Worm (Caenorhabditis elegans) whole organism, L2 larva: ENCODE data around the gene ubh-1.

Experiments used
- C34F6.9 ChIP-seq: fragments of 150-350 bp; optimal IDR thresholded peaks from 2 replicates; lab custom pipeline; 2014; ENCODE audit warnings: missing biosample characterization, missing genetic modification characterization
- F13H6.1 ChIP-seq: sonication (generic microtip); optimal IDR thresholded peaks from 2 replicates; lab custom pipeline; 2016; ENCODE audit warnings: missing genetic modification characterization, missing compliant biosample characterization
- R02D3.7 ChIP-seq: fragments of 150-350 bp; optimal IDR thresholded peaks from 2 replicates; lab custom pipeline; 2014; ENCODE audit warnings: missing biosample characterization, missing genetic modification characterization
- Y55F3AM.14 ChIP-seq: fragments of 200-800 bp; sonication (Bioruptor generic); optimal IDR thresholded peaks from 2 replicates; lab custom pipeline; 2018; ENCODE audit warnings: mild to moderate bottlenecking, missing genetic modification characterization, missing compliant biosample characterization
- ZK546.5 ChIP-seq: sonication (generic microtip); optimal IDR thresholded peaks from 2 replicates; lab custom pipeline; 2017; ENCODE audit warnings: missing biosample characterization, missing genetic modification characterization
- alr-1 ChIP-seq: fragments of 150-350 bp; optimal IDR thresholded peaks from 2 replicates; lab custom pipeline; 2014; ENCODE audit warnings: missing biosample characterization, missing genetic modification characterization
- aly-2 ChIP-seq: fragments of 150-350 bp; optimal IDR thresholded peaks from 2 replicates; lab custom pipeline; 2014; ENCODE audit warnings: missing biosample characterization, missing genetic modification characterization
- ama-1 ChIP-seq: fragments of 150-350 bp; optimal IDR thresholded peaks from 2 replicates; lab custom pipeline; 2018; ENCODE audit warnings: inconsistent platforms
- blmp-1 ChIP-seq: sonication (generic microtip); optimal IDR thresholded peaks from 2 replicates; lab custom pipeline; 2017; ENCODE audit warnings: missing genetic modification characterization, mild to moderate bottlenecking, missing compliant biosample characterization, antibody characterized with exemption, moderate library complexity; ENCODE audit not compliant: insufficient read depth
- ceh-16 ChIP-seq: fragments of 150-350 bp; optimal IDR thresholded peaks from 2 replicates; lab custom pipeline; 2014; ENCODE audit warnings: missing biosample characterization, missing genetic modification characterization
- ceh-82 ChIP-seq: fragments of 150-350 bp; optimal IDR thresholded peaks from 2 replicates; lab custom pipeline; 2014; ENCODE audit warnings: missing biosample characterization, missing genetic modification characterization
- crh-2 ChIP-seq: sonication (generic microtip); optimal IDR thresholded peaks from 2 replicates; lab custom pipeline; 2017; ENCODE audit warnings: missing biosample characterization, missing genetic modification characterization
- dmd-4 ChIP-seq: sonication (generic microtip); optimal IDR thresholded peaks from 2 replicates; lab custom pipeline; 2017; ENCODE audit warnings: missing biosample characterization, missing genetic modification characterization
- elt-1 ChIP-seq: fragments of 150-350 bp; optimal IDR thresholded peaks from 2 replicates; lab custom pipeline; 2014; ENCODE audit warnings: missing biosample characterization, missing genetic modification characterization
- elt-3 ChIP-seq: sonication (generic microtip); optimal IDR thresholded peaks from 2 replicates; lab custom pipeline; 2017; ENCODE audit warnings: missing biosample characterization, missing genetic modification characterization
- fos-1 ChIP-seq: fragments of 150-350 bp; optimal IDR thresholded peaks from 2 replicates; lab custom pipeline; 2014; ENCODE audit warnings: missing biosample characterization, missing genetic modification characterization
- gmeb-1 ChIP-seq: fragments of 150-350 bp; optimal IDR thresholded peaks from 2 replicates; lab custom pipeline; 2014; ENCODE audit warnings: missing biosample characterization, missing genetic modification characterization
- lin-11 ChIP-seq: fragments of 150-350 bp; sonication (generic microtip); optimal IDR thresholded peaks from 2 replicates; lab custom pipeline; 2014; ENCODE audit warnings: missing biosample characterization, missing genetic modification characterization, inconsistent platforms, mixed read lengths
- lin-13 ChIP-seq: fragments of 150-350 bp; optimal IDR thresholded peaks from 2 replicates; lab custom pipeline; 2014; ENCODE audit warnings: missing biosample characterization, missing genetic modification reagents, missing genetic modification characterization
- lin-39 ChIP-seq: fragments of 150-350 bp; optimal IDR thresholded peaks from 2 replicates; lab custom pipeline; 2014; ENCODE audit warnings: missing biosample characterization, missing genetic modification reagents, missing genetic modification characterization
- lsy-2 ChIP-seq, 2 experiments: fragments of 150-350 bp in 1 of 2; sonication (generic microtip) in 1 of 2; optimal IDR thresholded peaks; 2 replicates each; lab custom pipeline; 2014 to 2017; ENCODE audit warnings: missing biosample characterization in 2 of 2, missing genetic modification characterization in 2 of 2
- mab-5 ChIP-seq: fragments of 150-350 bp; optimal IDR thresholded peaks from 2 replicates; lab custom pipeline; 2014; ENCODE audit warnings: missing biosample characterization, missing genetic modification characterization
- mbf-1 ChIP-seq: sonication (generic microtip); optimal IDR thresholded peaks from 2 replicates; lab custom pipeline; 2017; ENCODE audit warnings: missing biosample characterization, missing genetic modification characterization
- mdl-1 ChIP-seq, 2 experiments: fragments of 150-350 bp in 1 of 2; sonication (generic microtip) in 1 of 2; optimal IDR thresholded peaks; 2 replicates each; lab custom pipeline; 2017; ENCODE audit warnings: missing biosample characterization in 2 of 2, missing genetic modification characterization in 2 of 2
- nhr-10 ChIP-seq: sonication (generic microtip); optimal IDR thresholded peaks from 2 replicates; lab custom pipeline; 2017; ENCODE audit warnings: missing biosample characterization, missing genetic modification characterization
- nhr-11 ChIP-seq: fragments of 150-350 bp; optimal IDR thresholded peaks from 2 replicates; lab custom pipeline; 2014; ENCODE audit warnings: missing biosample characterization, missing genetic modification characterization
- nhr-12 ChIP-seq: fragments of 150-350 bp; optimal IDR thresholded peaks from 2 replicates; lab custom pipeline; 2014; ENCODE audit warnings: missing biosample characterization, missing genetic modification characterization
- nhr-129 ChIP-seq: fragments of 150-350 bp; optimal IDR thresholded peaks from 2 replicates; lab custom pipeline; 2014; ENCODE audit warnings: missing biosample characterization, missing genetic modification characterization
- nhr-21 ChIP-seq: fragments of 150-350 bp; optimal IDR thresholded peaks from 2 replicates; lab custom pipeline; 2014; ENCODE audit warnings: missing biosample characterization, missing genetic modification characterization
- nhr-23 ChIP-seq: fragments of 150-350 bp; optimal IDR thresholded peaks from 2 replicates; lab custom pipeline; 2014; ENCODE audit warnings: missing biosample characterization, missing genetic modification reagents, missing genetic modification characterization
- nhr-237 ChIP-seq: fragments of 150-350 bp; optimal IDR thresholded peaks from 2 replicates; lab custom pipeline; 2014; ENCODE audit warnings: missing biosample characterization, missing genetic modification characterization
- nhr-25 ChIP-seq: fragments of 150-350 bp; sonication (generic microtip); optimal IDR thresholded peaks from 3 replicates; lab custom pipeline; 2014; ENCODE audit warnings: missing biosample characterization, missing genetic modification characterization
- nhr-6 ChIP-seq: fragments of 150-350 bp; optimal IDR thresholded peaks from 2 replicates; lab custom pipeline; 2014; ENCODE audit warnings: missing biosample characterization, missing genetic modification characterization
- nhr-77 ChIP-seq: fragments of 150-350 bp; optimal IDR thresholded peaks from 2 replicates; lab custom pipeline; 2014; ENCODE audit warnings: missing biosample characterization, missing genetic modification characterization
- peb-1 ChIP-seq: fragments of 150-350 bp; optimal IDR thresholded peaks from 2 replicates; lab custom pipeline; 2014; ENCODE audit warnings: missing biosample characterization, missing genetic modification characterization
- skn-1 ChIP-seq: sonication (generic microtip); optimal IDR thresholded peaks from 2 replicates; lab custom pipeline; 2017; ENCODE audit warnings: missing biosample characterization, missing genetic modification characterization
- sma-3 ChIP-seq: sonication (generic microtip); optimal IDR thresholded peaks from 2 replicates; lab custom pipeline; 2016; ENCODE audit warnings: missing genetic modification reagents, missing genetic modification characterization, missing compliant biosample characterization
- sma-9 ChIP-seq, 2 experiments: fragments of 150-350 bp in 1 of 2; sonication (generic microtip) in 1 of 2; optimal IDR thresholded peaks; 2 replicates each; lab custom pipeline; 2014 to 2016; ENCODE audit warnings: missing genetic modification characterization in 2 of 2, mild to moderate bottlenecking in 1 of 2, missing biosample characterization in 1 of 2, missing compliant biosample characterization in 1 of 2, missing genetic modification reagents in 1 of 2, moderate library complexity in 1 of 2
- unc-39 ChIP-seq: fragments of 150-350 bp; optimal IDR thresholded peaks from 2 replicates; lab custom pipeline; 2014; ENCODE audit warnings: missing biosample characterization, missing genetic modification characterization
- unc-55 ChIP-seq: fragments of 150-350 bp; sonication (generic microtip); optimal IDR thresholded peaks from 3 replicates; lab custom pipeline; 2014; ENCODE audit warnings: missing biosample characterization, missing genetic modification reagents, missing genetic modification characterization
- ztf-1 ChIP-seq: fragments of 200-800 bp; sonication (Bioruptor generic); conservative IDR thresholded peaks from 2 replicates; pipeline ENCODE4 v1.3.6; 2022; ENCODE audit warnings: missing genetic modification characterization, missing compliant biosample characterization
- ztf-11 ChIP-seq: sonication (generic microtip); optimal IDR thresholded peaks from 2 replicates; lab custom pipeline; 2017; ENCODE audit warnings: missing biosample characterization, missing genetic modification characterization
- ztf-4 ChIP-seq: fragments of 150-350 bp; optimal IDR thresholded peaks from 2 replicates; lab custom pipeline; 2014; ENCODE audit warnings: missing biosample characterization, missing genetic modification characterization

ubh-1 gene

DNA sequence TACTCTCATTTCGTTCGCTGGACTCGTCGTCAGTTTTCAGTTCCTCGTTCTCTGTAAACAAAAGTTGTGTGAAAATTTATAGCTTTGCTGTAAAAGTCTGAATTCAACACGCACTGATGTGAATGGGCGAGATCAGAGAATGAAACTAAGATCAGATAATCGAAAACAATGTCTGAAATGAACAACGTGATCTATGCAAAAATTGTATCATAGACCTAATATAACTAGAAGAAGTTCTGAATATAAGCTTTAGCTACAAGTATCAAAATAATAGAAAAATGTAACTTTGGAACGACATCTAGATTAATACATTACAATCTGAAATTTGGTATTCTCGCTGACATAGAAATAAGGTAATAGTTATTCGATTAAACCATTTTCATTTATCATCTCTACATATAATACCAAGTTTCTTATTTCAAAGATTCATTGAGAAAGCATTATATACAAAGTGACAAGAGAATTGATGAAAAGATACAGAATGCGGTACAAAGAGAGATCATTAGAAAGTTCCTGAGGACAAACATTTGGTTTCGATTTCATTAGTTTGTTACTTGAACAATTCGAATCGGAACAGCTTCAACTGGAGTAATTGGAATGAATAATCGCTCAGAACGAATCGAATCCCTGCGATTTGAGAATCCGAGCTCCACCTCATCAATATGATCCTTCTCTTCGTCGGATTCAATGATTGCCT is 6.9 kb downstream of the ubh-1 start, which contains the start of gene moc-2:
moc-2 (minus strand) TSS at position 51 of the 697 bp plus-strand sequence.
- no peak for TF ChIP-seq lin-39 (tag; lab: Kevin White, UChicago)
- TF ChIP-seq F13H6.1 (tag; lab: Kevin White, UChicago) = no peak
- TF ChIP-seq ama-1 (lab: Kevin White, UChicago) = no peak
- no peak for TF ChIP-seq lin-13 (GFP tag; lab: Kevin White, UChicago)
- no peak for TF ChIP-seq sma-9 (GFP tag; optimal IDR thresholded peaks at IDR 0.05; lab: Kevin White, UChicago)
- TF ChIP-seq sma-9 (tag; optimal IDR thresholded peaks at IDR 0.05; lab: Kevin White, UChicago) = no peak
- no peak for TF ChIP-seq nhr-237 (tag; lab: Kevin White, UChicago)
- no peak for TF ChIP-seq peb-1 (tag; lab: Kevin White, UChicago)

DNA sequence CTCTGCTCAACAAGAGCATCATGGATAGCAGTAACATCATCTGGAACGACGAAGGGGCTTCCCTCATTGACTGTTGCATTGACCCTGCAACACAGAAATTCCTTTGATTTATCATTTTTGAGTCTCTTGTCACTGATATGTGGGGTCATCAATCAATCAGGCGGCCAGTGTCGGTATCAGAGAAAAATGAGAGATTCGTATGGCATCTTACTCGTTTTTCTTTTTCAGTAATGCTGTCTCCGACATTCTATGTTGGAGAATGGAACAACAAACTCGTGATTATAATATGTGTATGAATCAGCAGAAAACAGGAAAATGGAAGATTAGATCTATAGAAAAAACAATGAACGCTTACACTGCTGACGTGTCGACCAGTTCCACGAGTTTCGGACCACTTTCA is 8.1 kb downstream of the ubh-1 start:
- TF ChIP-seq unc-55 = no peak
- TF ChIP-seq nhr-11 (tag; lab: Kevin White, UChicago) = no peak
- TF ChIP-seq mbf-1 (tag; lab: Kevin White, UChicago) = no peak
- TF ChIP-seq ztf-4 (tag; lab: Kevin White, UChicago) = no peak
- no peak for TF ChIP-seq nhr-6 (tag; lab: Kevin White, UChicago)
- no peak for TF ChIP-seq skn-1
- TF ChIP-seq sma-9 (GFP tag; optimal IDR thresholded peaks at IDR 0.05; lab: Kevin White, UChicago) = peak; percentile 42
- TF ChIP-seq sma-9 (tag; optimal IDR thresholded peaks at IDR 0.05; lab: Kevin White, UChicago) = no peak
- TF ChIP-seq mdl-1 (tag; optimal IDR thresholded peaks at IDR 0.05; lab: Kevin White, UChicago) = no peak
- TF ChIP-seq nhr-12 (tag; lab: Kevin White, UChicago) = no peak
- no peak for TF ChIP-seq ztf-11 (tag; lab: Kevin White, UChicago)
- peak; percentile 43 for TF ChIP-seq nhr-129
- TF ChIP-seq ama-1 (lab: Kevin White, UChicago) = no peak
- TF ChIP-seq lin-11 (tag; lab: Kevin White, UChicago) = no peak
- no peak for TF ChIP-seq elt-1 (tag; lab: Kevin White, UChicago)
- TF ChIP-seq sma-3 = no peak
- TF ChIP-seq fos-1 (tag; lab: Kevin White, UChicago) = peak; percentile 6
- TF ChIP-seq lin-13 (GFP tag; lab: Kevin White, UChicago) = no peak
- TF ChIP-seq nhr-10 (tag; lab: Kevin White, UChicago) = no peak
- no peak for TF ChIP-seq unc-39 (tag; lab: Kevin White, UChicago)
- TF ChIP-seq ZK546.5 (tag; lab: Kevin White, UChicago) = no peak
- no peak for TF ChIP-seq lsy-2 (tag; optimal IDR thresholded peaks at IDR 0.05; lab: Kevin White, UChicago)
- TF ChIP-seq nhr-23 (tag; lab: Kevin White, UChicago) = no peak
- TF ChIP-seq gmeb-1 = peak; percentile 9
- no peak for TF ChIP-seq lin-39 (tag; lab: Kevin White, UChicago)
- TF ChIP-seq elt-3 = no peak
- TF ChIP-seq ceh-16 (tag; lab: Kevin White, UChicago) = no peak
- no peak for TF ChIP-seq Y55F3AM.14 (GFP tag; lab: Kevin White, UChicago)
- TF ChIP-seq crh-2 (tag; lab: Kevin White, UChicago) = peak; percentile 12
- no peak for TF ChIP-seq alr-1 (tag; lab: Kevin White, UChicago)
- TF ChIP-seq mab-5 (tag; lab: Kevin White, UChicago) = peak; percentile 35
- TF ChIP-seq blmp-1 (tag; lab: Kevin White, UChicago) = no peak
- no peak for TF ChIP-seq aly-2 (tag; lab: Kevin White, UChicago)
- TF ChIP-seq ztf-1 (GFP tag; lab: Robert Waterston, UW) = no peak
- no peak for TF ChIP-seq nhr-21 (tag; lab: Kevin White, UChicago)
- no peak for TF ChIP-seq ceh-82 (tag; lab: Kevin White, UChicago)
- TF ChIP-seq nhr-25 (tag; lab: Kevin White, UChicago) = peak; percentile 56

DNA sequence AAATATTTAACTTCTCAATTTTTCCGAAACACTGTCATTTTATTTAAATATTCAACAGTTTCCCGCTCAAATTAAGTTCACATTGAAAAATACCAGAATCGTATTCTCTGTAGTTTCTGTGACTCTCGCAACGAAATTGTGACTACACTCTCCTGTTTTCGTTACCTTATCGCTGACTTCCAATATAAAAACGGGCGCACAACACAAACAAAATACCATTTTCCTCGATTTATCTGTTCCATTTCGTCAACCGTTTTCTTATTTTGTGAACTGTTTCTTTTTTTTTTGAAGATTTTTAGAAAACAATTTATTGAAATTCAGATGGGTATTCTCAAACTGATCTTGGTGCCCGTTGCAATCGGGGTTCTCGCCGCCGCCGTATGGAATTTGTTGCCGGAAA is 12.3 kb downstream of the ubh-1 start, which contains the start of gene W01A11.1:
W01A11.1 (plus strand) TSS at position 322 of the 400 bp plus-strand sequence.
- TF ChIP-seq mab-5 (tag; lab: Kevin White, UChicago) = no peak
- no peak for TF ChIP-seq ceh-82 (tag; lab: Kevin White, UChicago)
- TF ChIP-seq lsy-2 (tag; optimal IDR thresholded peaks at IDR 0.05; lab: Kevin White, UChicago) = no peak
- TF ChIP-seq alr-1 (tag; lab: Kevin White, UChicago) = no peak
- TF ChIP-seq crh-2 (tag; lab: Kevin White, UChicago) = no peak
- TF ChIP-seq nhr-11 (tag; lab: Kevin White, UChicago) = no peak
- TF ChIP-seq nhr-237 (tag; lab: Kevin White, UChicago) = no peak
- TF ChIP-seq sma-3 = no peak
- no peak for TF ChIP-seq mdl-1 (tag; optimal IDR thresholded peaks at IDR 0.05; lab: Kevin White, UChicago)
- TF ChIP-seq ztf-4 (tag; lab: Kevin White, UChicago) = no peak
- TF ChIP-seq nhr-25 (tag; lab: Kevin White, UChicago) = no peak
- TF ChIP-seq R02D3.7 (tag; lab: Kevin White, UChicago) = no peak
- TF ChIP-seq dmd-4 (tag; lab: Kevin White, UChicago) = no peak
- no peak for TF ChIP-seq mbf-1 (tag; lab: Kevin White, UChicago)
- no peak for TF ChIP-seq lin-13 (GFP tag; lab: Kevin White, UChicago)
- no peak for TF ChIP-seq lin-11 (tag; lab: Kevin White, UChicago)
- no peak for TF ChIP-seq C34F6.9 (tag; lab: Kevin White, UChicago)
- TF ChIP-seq nhr-77 = no peak
